Worm (Caenorhabditis elegans) whole organism, L2 larva: Measurements from ENCODE around the gene srz-70.

Experiments used
- F13H6.1 ChIP-seq: sonication (generic microtip); optimal IDR thresholded peaks from 2 replicates; lab custom pipeline; 2016; ENCODE audit warnings: missing genetic modification characterization, missing compliant biosample characterization
- R02D3.7 ChIP-seq: fragments of 150-350 bp; optimal IDR thresholded peaks from 2 replicates; lab custom pipeline; 2014; ENCODE audit warnings: missing biosample characterization, missing genetic modification characterization
- ZK546.5 ChIP-seq: sonication (generic microtip); optimal IDR thresholded peaks from 2 replicates; lab custom pipeline; 2017; ENCODE audit warnings: missing biosample characterization, missing genetic modification characterization
- alr-1 ChIP-seq: fragments of 150-350 bp; optimal IDR thresholded peaks from 2 replicates; lab custom pipeline; 2014; ENCODE audit warnings: missing biosample characterization, missing genetic modification characterization
- aly-2 ChIP-seq: fragments of 150-350 bp; optimal IDR thresholded peaks from 2 replicates; lab custom pipeline; 2014; ENCODE audit warnings: missing biosample characterization, missing genetic modification characterization
- ceh-16 ChIP-seq: fragments of 150-350 bp; optimal IDR thresholded peaks from 2 replicates; lab custom pipeline; 2014; ENCODE audit warnings: missing biosample characterization, missing genetic modification characterization
- ceh-82 ChIP-seq: fragments of 150-350 bp; optimal IDR thresholded peaks from 2 replicates; lab custom pipeline; 2014; ENCODE audit warnings: missing biosample characterization, missing genetic modification characterization
- crh-2 ChIP-seq: sonication (generic microtip); optimal IDR thresholded peaks from 2 replicates; lab custom pipeline; 2017; ENCODE audit warnings: missing biosample characterization, missing genetic modification characterization
- dmd-4 ChIP-seq: sonication (generic microtip); optimal IDR thresholded peaks from 2 replicates; lab custom pipeline; 2017; ENCODE audit warnings: missing biosample characterization, missing genetic modification characterization
- elt-1 ChIP-seq: fragments of 150-350 bp; optimal IDR thresholded peaks from 2 replicates; lab custom pipeline; 2014; ENCODE audit warnings: missing biosample characterization, missing genetic modification characterization
- elt-3 ChIP-seq: sonication (generic microtip); optimal IDR thresholded peaks from 2 replicates; lab custom pipeline; 2017; ENCODE audit warnings: missing biosample characterization, missing genetic modification characterization
- fos-1 ChIP-seq: fragments of 150-350 bp; optimal IDR thresholded peaks from 2 replicates; lab custom pipeline; 2014; ENCODE audit warnings: missing biosample characterization, missing genetic modification characterization
- lin-11 ChIP-seq: fragments of 150-350 bp; sonication (generic microtip); optimal IDR thresholded peaks from 2 replicates; lab custom pipeline; 2014; ENCODE audit warnings: missing biosample characterization, missing genetic modification characterization, inconsistent platforms, mixed read lengths
- lin-13 ChIP-seq: fragments of 150-350 bp; optimal IDR thresholded peaks from 2 replicates; lab custom pipeline; 2014; ENCODE audit warnings: missing biosample characterization, missing genetic modification reagents, missing genetic modification characterization
- lin-39 ChIP-seq: fragments of 150-350 bp; optimal IDR thresholded peaks from 2 replicates; lab custom pipeline; 2014; ENCODE audit warnings: missing biosample characterization, missing genetic modification reagents, missing genetic modification characterization
- lsy-2 ChIP-seq, 2 experiments: fragments of 150-350 bp in 1 of 2; sonication (generic microtip) in 1 of 2; optimal IDR thresholded peaks; 2 replicates each; lab custom pipeline; 2014 to 2017; ENCODE audit warnings: missing biosample characterization in 2 of 2, missing genetic modification characterization in 2 of 2
- mab-5 ChIP-seq: fragments of 150-350 bp; optimal IDR thresholded peaks from 2 replicates; lab custom pipeline; 2014; ENCODE audit warnings: missing biosample characterization, missing genetic modification characterization
- mbf-1 ChIP-seq: sonication (generic microtip); optimal IDR thresholded peaks from 2 replicates; lab custom pipeline; 2017; ENCODE audit warnings: missing biosample characterization, missing genetic modification characterization
- mdl-1 ChIP-seq, 2 experiments: fragments of 150-350 bp in 1 of 2; sonication (generic microtip) in 1 of 2; optimal IDR thresholded peaks; 2 replicates each; lab custom pipeline; 2017; ENCODE audit warnings: missing biosample characterization in 2 of 2, missing genetic modification characterization in 2 of 2
- nhr-10 ChIP-seq: sonication (generic microtip); optimal IDR thresholded peaks from 2 replicates; lab custom pipeline; 2017; ENCODE audit warnings: missing biosample characterization, missing genetic modification characterization
- nhr-129 ChIP-seq: fragments of 150-350 bp; optimal IDR thresholded peaks from 2 replicates; lab custom pipeline; 2014; ENCODE audit warnings: missing biosample characterization, missing genetic modification characterization
- nhr-21 ChIP-seq: fragments of 150-350 bp; optimal IDR thresholded peaks from 2 replicates; lab custom pipeline; 2014; ENCODE audit warnings: missing biosample characterization, missing genetic modification characterization
- nhr-23 ChIP-seq: fragments of 150-350 bp; optimal IDR thresholded peaks from 2 replicates; lab custom pipeline; 2014; ENCODE audit warnings: missing biosample characterization, missing genetic modification reagents, missing genetic modification characterization
- nhr-25 ChIP-seq: fragments of 150-350 bp; sonication (generic microtip); optimal IDR thresholded peaks from 3 replicates; lab custom pipeline; 2014; ENCODE audit warnings: missing biosample characterization, missing genetic modification characterization
- nhr-77 ChIP-seq: fragments of 150-350 bp; optimal IDR thresholded peaks from 2 replicates; lab custom pipeline; 2014; ENCODE audit warnings: missing biosample characterization, missing genetic modification characterization
- peb-1 ChIP-seq: fragments of 150-350 bp; optimal IDR thresholded peaks from 2 replicates; lab custom pipeline; 2014; ENCODE audit warnings: missing biosample characterization, missing genetic modification characterization
- skn-1 ChIP-seq: sonication (generic microtip); optimal IDR thresholded peaks from 2 replicates; lab custom pipeline; 2017; ENCODE audit warnings: missing biosample characterization, missing genetic modification characterization
- sma-3 ChIP-seq: sonication (generic microtip); optimal IDR thresholded peaks from 2 replicates; lab custom pipeline; 2016; ENCODE audit warnings: missing genetic modification reagents, missing genetic modification characterization, missing compliant biosample characterization
- sma-9 ChIP-seq, 2 experiments: fragments of 150-350 bp in 1 of 2; sonication (generic microtip) in 1 of 2; optimal IDR thresholded peaks; 2 replicates each; lab custom pipeline; 2014 to 2016; ENCODE audit warnings: missing genetic modification characterization in 2 of 2, mild to moderate bottlenecking in 1 of 2, missing biosample characterization in 1 of 2, missing compliant biosample characterization in 1 of 2, missing genetic modification reagents in 1 of 2, moderate library complexity in 1 of 2
- snpc-4 ChIP-seq: fragments of 150-350 bp; optimal IDR thresholded peaks from 2 replicates; lab custom pipeline; 2014; ENCODE audit warnings: missing biosample characterization, missing genetic modification characterization
- unc-39 ChIP-seq: fragments of 150-350 bp; optimal IDR thresholded peaks from 2 replicates; lab custom pipeline; 2014; ENCODE audit warnings: missing biosample characterization, missing genetic modification characterization
- unc-55 ChIP-seq: fragments of 150-350 bp; sonication (generic microtip); optimal IDR thresholded peaks from 3 replicates; lab custom pipeline; 2014; ENCODE audit warnings: missing biosample characterization, missing genetic modification reagents, missing genetic modification characterization
- unc-62 ChIP-seq: fragments of 150-350 bp; optimal IDR thresholded peaks from 2 replicates; lab custom pipeline; 2014; ENCODE audit warnings: missing biosample characterization, missing genetic modification reagents, missing genetic modification characterization
- zag-1 ChIP-seq: fragments of 150-350 bp; optimal IDR thresholded peaks from 2 replicates; lab custom pipeline; 2014; ENCODE audit warnings: missing biosample characterization, missing genetic modification characterization
- ztf-1 ChIP-seq: fragments of 200-800 bp; sonication (Bioruptor generic); conservative IDR thresholded peaks from 2 replicates; pipeline ENCODE4 v1.3.6; 2022; ENCODE audit warnings: missing genetic modification characterization, missing compliant biosample characterization
- ztf-11 ChIP-seq: sonication (generic microtip); optimal IDR thresholded peaks from 2 replicates; lab custom pipeline; 2017; ENCODE audit warnings: missing biosample characterization, missing genetic modification characterization

Gene srz-70

ce11 chrIV:3467128-3467527 lies 11.7 kb downstream of the srz-70 start, which contains the start of gene F58E2.3:
Gene F58E2.3 (plus strand): TSS chrIV:3467428.
- TF ChIP-seq ztf-11 (tag; lab: Kevin White, UChicago) (no peak), zag-1 (no peak), mbf-1 (tag; lab: Kevin White, UChicago) (no peak), nhr-21 (no peak), sma-9 (GFP tag; optimal IDR thresholded peaks at IDR 0.05; lab: Kevin White, UChicago) (no peak), sma-9 (tag; optimal IDR thresholded peaks at IDR 0.05; lab: Kevin White, UChicago) (no peak)

- no peak for TF ChIP-seq mdl-1 (tag; optimal IDR thresholded peaks at IDR 0.05; lab: Kevin White, UChicago)
- TF ChIP-seq nhr-25 (tag; lab: Kevin White, UChicago): no peak
- TF ChIP-seq sma-9 (GFP tag; optimal IDR thresholded peaks at IDR 0.05; lab: Kevin White, UChicago): no peak
- TF ChIP-seq sma-9 (tag; optimal IDR thresholded peaks at IDR 0.05; lab: Kevin White, UChicago): no peak
- no peak for TF ChIP-seq elt-1 (tag; lab: Kevin White, UChicago)
- no peak for TF ChIP-seq aly-2 (tag; lab: Kevin White, UChicago)
- TF ChIP-seq fos-1: no peak
- no peak for TF ChIP-seq F13H6.1 (tag; lab: Kevin White, UChicago)
- TF ChIP-seq nhr-77 (tag; lab: Kevin White, UChicago): no peak
- no peak for TF ChIP-seq skn-1
- no peak for TF ChIP-seq lin-13
- TF ChIP-seq nhr-10 (tag; lab: Kevin White, UChicago): no peak
- no peak for TF ChIP-seq sma-3
- no peak for TF ChIP-seq elt-3 (tag; lab: Kevin White, UChicago)
- no peak for TF ChIP-seq mab-5 (tag; lab: Kevin White, UChicago)
- no peak for TF ChIP-seq unc-62 (GFP tag; lab: Kevin White, UChicago)
- TF ChIP-seq alr-1: no peak
These were observed 15.6 kb downstream of the srz-70 start, which contains the start of gene F58E2.4 for ce11 chrIV:3463254-3463653. Gene F58E2.4 (plus strand): TSS chrIV:3463387.

ce11 chrIV:3453346-3453745 lies 25.5 kb downstream of the srz-70 start, which contains the start of gene srz-23:
Gene srz-23 (plus strand): TSS chrIV:3453608.
- TF ChIP-seq ztf-1: no peak

- TF ChIP-seq crh-2 (tag; lab: Kevin White, UChicago): no peak
- TF ChIP-seq ceh-82 (tag; lab: Kevin White, UChicago): no peak
- TF ChIP-seq R02D3.7 (tag; lab: Kevin White, UChicago): no peak
- no peak for TF ChIP-seq snpc-4
- TF ChIP-seq nhr-10 (tag; lab: Kevin White, UChicago): no peak
- no peak for TF ChIP-seq peb-1 (tag; lab: Kevin White, UChicago)
- TF ChIP-seq dmd-4: no peak
- TF ChIP-seq ZK546.5 (tag; lab: Kevin White, UChicago): no peak
- TF ChIP-seq, all 48 proteins: peak for 0
These were observed 26.3 kb downstream of the srz-70 start for ce11 chrIV:3452516-3452915.

ce11 chrIV:3447350-3447749 lies 31.5 kb downstream of the srz-70 start:
- TF ChIP-seq mbf-1 (tag; lab: Kevin White, UChicago) (no peak), lin-11 (no peak), aly-2 (tag; lab: Kevin White, UChicago) (no peak), ceh-16 (no peak), elt-1 (tag; lab: Kevin White, UChicago) (no peak), unc-55 (no peak), R02D3.7 (tag; lab: Kevin White, UChicago) (no peak), peb-1 (tag; lab: Kevin White, UChicago) (no peak), alr-1 (no peak), unc-39 (no peak), nhr-77 (tag; lab: Kevin White, UChicago) (no peak), lin-13 (no peak), nhr-23 (no peak), nhr-129 (tag; lab: Kevin White, UChicago) (no peak), ceh-82 (tag; lab: Kevin White, UChicago) (no peak), mdl-1 (tag; optimal IDR thresholded peaks at IDR 0.05; lab: Kevin White, UChicago) (no peak), nhr-25 (tag; lab: Kevin White, UChicago) (no peak)

ce11 chrIV:3444614-3445013 lies 34.2 kb downstream of the srz-70 start, which contains the start of gene F58E2.5:
Gene F58E2.5 (plus strand): TSS chrIV:3444914.
- TF ChIP-seq nhr-129 (tag; lab: Kevin White, UChicago): no peak
- TF ChIP-seq lsy-2 (tag; optimal IDR thresholded peaks at IDR 0.05; lab: Kevin White, UChicago): no peak
- TF ChIP-seq lin-39: no peak
- TF ChIP-seq aly-2 (tag; lab: Kevin White, UChicago): no peak
- TF ChIP-seq nhr-25 (tag; lab: Kevin White, UChicago): no peak
- TF ChIP-seq nhr-21: no peak
